Worm (Caenorhabditis elegans) whole organism, mixed stage, embryonic: ENCODE data around the gene cyp-33E1.

ENCODE experiments used
- M03D4.4 ChIP-seq: sonication (generic microtip); optimal IDR thresholded peaks from 2 replicates; lab custom pipeline; 2017; ENCODE audit warnings: mild to moderate bottlenecking, missing genetic modification characterization, missing compliant biosample characterization
- elt-1 ChIP-seq: sonication (generic microtip); optimal IDR thresholded peaks from 2 replicates; lab custom pipeline; 2017; ENCODE audit warnings: missing genetic modification characterization, mild to moderate bottlenecking, missing compliant biosample characterization, antibody characterized with exemption, moderate library complexity, borderline replicate concordance; ENCODE audit not compliant: insufficient read depth
- lin-13 ChIP-seq: fragments of 150-350 bp; optimal IDR thresholded peaks from 2 replicates; lab custom pipeline; 2014; ENCODE audit warnings: missing biosample characterization, missing genetic modification characterization
- lsy-2 ChIP-seq: fragments of 150-350 bp; optimal IDR thresholded peaks from 2 replicates; lab custom pipeline; 2014; ENCODE audit warnings: missing biosample characterization, missing genetic modification characterization
- mep-1 ChIP-seq: fragments of 150-350 bp; optimal IDR thresholded peaks from 2 replicates; lab custom pipeline; 2017; ENCODE audit warnings: missing biosample characterization, missing genetic modification reagents, missing genetic modification characterization, inconsistent platforms
- nhr-237 ChIP-seq: fragments of 150-350 bp; optimal IDR thresholded peaks from 2 replicates; lab custom pipeline; 2014; ENCODE audit warnings: missing biosample characterization, missing genetic modification characterization
- nhr-28 ChIP-seq: fragments of 150-350 bp; optimal IDR thresholded peaks from 2 replicates; lab custom pipeline; 2014; ENCODE audit warnings: missing biosample characterization, missing genetic modification characterization
- nhr-76 ChIP-seq: sonication (generic microtip); optimal IDR thresholded peaks from 2 replicates; lab custom pipeline; 2017; ENCODE audit warnings: missing biosample characterization, missing genetic modification characterization
- snpc-4 ChIP-seq: fragments of 150-350 bp; optimal IDR thresholded peaks from 2 replicates; lab custom pipeline; 2014; ENCODE audit warnings: missing biosample characterization, missing genetic modification characterization
- unc-39 ChIP-seq: fragments of 150-350 bp; optimal IDR thresholded peaks from 2 replicates; lab custom pipeline; 2014; ENCODE audit warnings: missing biosample characterization, missing genetic modification characterization

DNA sequence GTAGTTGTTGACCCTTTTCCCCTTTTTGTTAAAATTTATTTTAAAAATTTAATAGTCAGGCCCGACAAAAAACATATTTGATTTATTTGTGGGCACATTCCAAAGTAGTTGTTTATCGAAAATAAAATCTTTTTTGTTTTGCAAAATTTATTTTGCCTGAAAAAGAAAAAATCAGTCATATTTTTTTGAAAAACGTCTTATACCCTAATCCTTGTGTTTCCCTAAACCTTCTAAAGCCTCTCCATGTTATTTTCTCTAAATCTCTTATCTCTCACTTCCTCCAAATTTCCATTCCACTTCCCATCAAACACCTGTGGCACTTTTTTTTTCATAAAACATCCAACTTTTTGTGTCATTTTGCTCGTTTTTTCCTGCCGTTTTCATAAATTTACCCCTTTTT lies 40.2 kb downstream of the cyp-33E1 start:
- TF ChIP-seq lsy-2, result no peak
- no peak for TF ChIP-seq nhr-76 (tag; lab: Kevin White, UChicago)
- no peak for TF ChIP-seq unc-39 (tag; lab: Kevin White, UChicago)
- TF ChIP-seq nhr-28, result no peak
- TF ChIP-seq elt-1, result no peak
- no peak for TF ChIP-seq snpc-4 (tag; lab: Kevin White, UChicago)
- TF ChIP-seq mep-1 (tag; lab: Kevin White, UChicago), result no peak
- no peak for TF ChIP-seq lin-13
- TF ChIP-seq M03D4.4 (tag; lab: Kevin White, UChicago), result no peak
- no peak for TF ChIP-seq nhr-237 (tag; lab: Kevin White, UChicago)
